Fruit fly (Drosophila melanogaster) whole organism, embryonic: ENCODE results near the gene Tollo.

ENCODE experiments used
- Blimp-1 ChIP-seq: fragments of 200-800 bp; sonication (Bioruptor generic); optimal IDR thresholded peaks from 3 replicates; lab custom pipeline; 2018; ENCODE audit warnings: missing biosample characterization, missing genetic modification characterization, mild to moderate bottlenecking, moderate library complexity, missing genetic modification reagents
- Bteb2 ChIP-seq: fragments of 200-800 bp; sonication (Bioruptor generic); optimal IDR thresholded peaks from 2 replicates; lab custom pipeline; 2016; ENCODE audit warnings: missing biosample characterization, missing genetic modification characterization
- CG10147 ChIP-seq: fragments of 200-800 bp; sonication (Bioruptor generic); optimal IDR thresholded peaks from 2 replicates; lab custom pipeline; 2019; ENCODE audit warnings: missing biosample characterization, mild to moderate bottlenecking, missing genetic modification characterization, moderate library complexity
- CG1024 ChIP-seq: fragments of 200-800 bp; sonication (Bioruptor generic); IDR thresholded peaks from 2 replicates; pipeline ENCODE4 v1.3.6; 2022; ENCODE audit warnings: missing biosample characterization, missing genetic modification characterization
- CG10431 ChIP-seq: fragments of 200-800 bp; sonication (Bioruptor generic); optimal IDR thresholded peaks from 3 replicates; lab custom pipeline; 2018; ENCODE audit warnings: missing biosample characterization, mild to moderate bottlenecking, missing genetic modification characterization
- CG11247 ChIP-seq: fragments of 200-800 bp; sonication (Bioruptor generic); IDR thresholded peaks from 2 replicates; pipeline ENCODE4 v1.3.6; 2022; ENCODE audit warnings: missing biosample characterization, missing genetic modification characterization
- CG13296 ChIP-seq: fragments of 200-800 bp; sonication (Bioruptor generic); optimal IDR thresholded peaks from 3 replicates; lab custom pipeline; 2018; ENCODE audit warnings: missing biosample characterization, mild to moderate bottlenecking, missing genetic modification characterization
- CG14014 ChIP-seq: fragments of 200-800 bp; sonication (Bioruptor generic); IDR thresholded peaks from 2 replicates; pipeline ENCODE4 v1.3.6; 2022; ENCODE audit warnings: missing biosample characterization, missing genetic modification characterization
- CG17829 ChIP-seq: fragments of 200-800 bp; optimal IDR thresholded peaks from 2 replicates; lab custom pipeline; 2019; ENCODE audit warnings: missing biosample characterization, mild to moderate bottlenecking, missing genetic modification characterization, moderate library complexity
- CG2199 ChIP-seq: fragments of 200-800 bp; sonication (Bioruptor generic); IDR thresholded peaks from 3 replicates; pipeline ENCODE4 v1.3.6; 2022; ENCODE audit warnings: missing biosample characterization, missing genetic modification characterization
- CG2678 ChIP-seq: fragments of 200-800 bp; sonication (Bioruptor generic); optimal IDR thresholded peaks from 3 replicates; lab custom pipeline; 2019; ENCODE audit warnings: missing biosample characterization, mild to moderate bottlenecking, missing genetic modification characterization, moderate library complexity
- CG2712 ChIP-seq: fragments of 200-800 bp; optimal IDR thresholded peaks from 3 replicates; lab custom pipeline; 2019; ENCODE audit warnings: missing biosample characterization, mild to moderate bottlenecking, missing genetic modification characterization, moderate library complexity
- CG4404 ChIP-seq: fragments of 200-800 bp; sonication (Bioruptor generic); IDR thresholded peaks from 2 replicates; pipeline ENCODE4 v1.3.6; 2022; ENCODE audit warnings: missing biosample characterization, missing genetic modification characterization
- CG4730 ChIP-seq: fragments of 200-800 bp; sonication (Bioruptor generic); IDR thresholded peaks from 2 replicates; pipeline ENCODE4 v1.3.6; 2022; ENCODE audit warnings: missing biosample characterization, missing genetic modification characterization
- CG7271 ChIP-seq: fragments of 200-800 bp; sonication (Bioruptor generic); optimal IDR thresholded peaks from 2 replicates; lab custom pipeline; 2018; ENCODE audit warnings: missing biosample characterization, mild to moderate bottlenecking, missing genetic modification characterization, moderate library complexity
- CG7556 ChIP-seq: fragments of 200-800 bp; sonication (Bioruptor generic); optimal IDR thresholded peaks from 2 replicates; lab custom pipeline; 2017; ENCODE audit warnings: missing biosample characterization, mild to moderate bottlenecking, missing genetic modification characterization
- CG7839 ChIP-seq: fragments of 200-800 bp; sonication (Bioruptor generic); optimal IDR thresholded peaks from 3 replicates; lab custom pipeline; 2018; ENCODE audit warnings: missing biosample characterization, mild to moderate bottlenecking, missing genetic modification characterization, moderate library complexity
- CG9727 ChIP-seq: fragments of 200-800 bp; sonication (Bioruptor generic); optimal IDR thresholded peaks from 3 replicates; lab custom pipeline; 2017; ENCODE audit warnings: missing biosample characterization, mild to moderate bottlenecking, missing genetic modification characterization
- D19A ChIP-seq: fragments of 200-800 bp; optimal IDR thresholded peaks from 3 replicates; lab custom pipeline; 2019; ENCODE audit warnings: missing biosample characterization, mild to moderate bottlenecking, missing genetic modification characterization, moderate library complexity
- Dek ChIP-seq: fragments of 200-800 bp; sonication (Bioruptor generic); optimal IDR thresholded peaks from 3 replicates; lab custom pipeline; 2019; ENCODE audit warnings: missing biosample characterization, mild to moderate bottlenecking, missing genetic modification characterization, moderate library complexity
- E2f2 ChIP-seq: fragments of 200-800 bp; sonication (Bioruptor generic); IDR thresholded peaks from 2 replicates; pipeline ENCODE4 v1.3.6; 2022; ENCODE audit warnings: missing biosample characterization, missing genetic modification characterization
- Ets65A ChIP-seq: fragments of 200-800 bp; sonication (Bioruptor generic); peaks from one replicate; lab custom pipeline; 2016; ENCODE audit warnings: missing biosample characterization, missing genetic modification characterization
- Ets97D ChIP-seq: fragments of 200-800 bp; sonication (Bioruptor generic); optimal IDR thresholded peaks from 3 replicates; lab custom pipeline; 2016; ENCODE audit warnings: missing biosample characterization, missing genetic modification characterization
- Hr3 ChIP-seq: fragments of 200-800 bp; sonication (Bioruptor generic); optimal IDR thresholded peaks from 3 replicates; lab custom pipeline; 2016; ENCODE audit warnings: missing biosample characterization, missing genetic modification characterization
- Hr51 ChIP-seq, 2 experiments: fragments of 200-800 bp; sonication (Bioruptor generic); optimal IDR thresholded peaks; 2 replicates in 1 of 2; 3 replicates in 1 of 2; lab custom pipeline; 2016 to 2018; ENCODE audit warnings: missing biosample characterization in 2 of 2, missing genetic modification characterization in 2 of 2, mild to moderate bottlenecking in 1 of 2, moderate library complexity in 1 of 2
- MESR4 ChIP-seq: fragments of 200-800 bp; sonication (Bioruptor generic); optimal IDR thresholded peaks from 2 replicates; lab custom pipeline; 2018; ENCODE audit warnings: missing biosample characterization, mild to moderate bottlenecking, missing genetic modification characterization, moderate library complexity
- Myb ChIP-seq: fragments of 200-800 bp; sonication (Bioruptor generic); optimal IDR thresholded peaks from 2 replicates; lab custom pipeline; 2016; ENCODE audit warnings: missing biosample characterization, missing genetic modification characterization
- Rfx ChIP-seq: fragments of 200-800 bp; sonication (Bioruptor generic); IDR thresholded peaks from 2 replicates; pipeline ENCODE4 v1.3.6; 2022; ENCODE audit warnings: missing biosample characterization, missing genetic modification characterization
- Scr ChIP-seq: fragments of 200-800 bp; sonication (Bioruptor generic); IDR thresholded peaks from 2 replicates; pipeline ENCODE4 v1.3.6; 2022; ENCODE audit warnings: missing biosample characterization, missing genetic modification characterization; ENCODE audit not compliant: partially characterized antibody
- Side ChIP-seq: fragments of 200-800 bp; sonication (Bioruptor generic); optimal IDR thresholded peaks from 2 replicates; lab custom pipeline; 2016; ENCODE audit warnings: missing biosample characterization, missing genetic modification characterization
- Sin3A ChIP-seq: fragments of >200 bp; optimal IDR thresholded peaks from 2 replicates; lab custom pipeline; 2018
- Spps ChIP-seq: fragments of 200-800 bp; sonication (Bioruptor generic); optimal IDR thresholded peaks from 2 replicates; lab custom pipeline; 2018; ENCODE audit warnings: missing biosample characterization, mild to moderate bottlenecking, missing genetic modification characterization
- Xrp1 ChIP-seq: fragments of 200-800 bp; sonication (Bioruptor generic); IDR thresholded peaks from 2 replicates; pipeline ENCODE4 v1.3.6; 2022; ENCODE audit warnings: missing biosample characterization, missing genetic modification characterization
- ase ChIP-seq: fragments of 200-800 bp; sonication (Bioruptor generic); IDR thresholded peaks from 3 replicates; pipeline ENCODE4 v1.3.6; 2022; ENCODE audit warnings: missing biosample characterization, missing genetic modification characterization
- ash1 ChIP-seq: fragments of 200-800 bp; sonication (Bioruptor generic); optimal IDR thresholded peaks from 2 replicates; lab custom pipeline; 2018; ENCODE audit warnings: missing biosample characterization, mild to moderate bottlenecking, missing genetic modification characterization
- ci ChIP-seq: fragments of 200-800 bp; sonication (Bioruptor generic); IDR thresholded peaks from 3 replicates; pipeline ENCODE4 v1.3.6; 2022; ENCODE audit warnings: missing biosample characterization, missing genetic modification characterization
- dmrt11E ChIP-seq: fragments of 200-800 bp; sonication (Bioruptor generic); optimal IDR thresholded peaks from 3 replicates; lab custom pipeline; 2018; ENCODE audit warnings: missing biosample characterization, mild to moderate bottlenecking, missing genetic modification characterization, moderate library complexity
- gem ChIP-seq: fragments of 200-800 bp; sonication (Bioruptor generic); optimal IDR thresholded peaks from 2 replicates; lab custom pipeline; 2019; ENCODE audit warnings: missing biosample characterization, mild to moderate bottlenecking, missing genetic modification characterization, moderate library complexity
- grn ChIP-seq: fragments of 200-800 bp; sonication (Bioruptor generic); optimal IDR thresholded peaks from 3 replicates; lab custom pipeline; 2017; ENCODE audit warnings: missing biosample characterization, missing genetic modification characterization
- ind ChIP-seq: fragments of 200-800 bp; sonication (Bioruptor generic); optimal IDR thresholded peaks from 3 replicates; lab custom pipeline; 2016; ENCODE audit warnings: missing biosample characterization, missing genetic modification characterization
- mam ChIP-seq: fragments of 200-800 bp; sonication (Bioruptor generic); optimal IDR thresholded peaks from 3 replicates; lab custom pipeline; 2016; ENCODE audit warnings: missing biosample characterization, missing genetic modification characterization
- nerfin-1 ChIP-seq: fragments of 200-800 bp; sonication (Bioruptor generic); optimal IDR thresholded peaks from 3 replicates; lab custom pipeline; 2019; ENCODE audit warnings: missing biosample characterization, mild to moderate bottlenecking, missing genetic modification characterization, moderate library complexity
- nmo ChIP-seq: fragments of 200-800 bp; sonication (Bioruptor generic); optimal IDR thresholded peaks from 2 replicates; lab custom pipeline; 2018; ENCODE audit warnings: missing biosample characterization, mild to moderate bottlenecking, missing genetic modification characterization, moderate library complexity
- peb ChIP-seq: fragments of 200-800 bp; sonication (Bioruptor generic); IDR thresholded peaks from 2 replicates; pipeline ENCODE4 v1.3.6; 2022; ENCODE audit warnings: missing biosample characterization, missing genetic modification characterization
- seq ChIP-seq: fragments of 200-800 bp; sonication (Bioruptor generic); IDR thresholded peaks from 2 replicates; pipeline ENCODE4 v1.3.6; 2022; ENCODE audit warnings: missing biosample characterization, missing genetic modification characterization
- stwl ChIP-seq: fragments of 200-800 bp; sonication (Bioruptor generic); optimal IDR thresholded peaks from 3 replicates; lab custom pipeline; 2018; ENCODE audit warnings: missing biosample characterization, mild to moderate bottlenecking, missing genetic modification characterization, moderate library complexity
- tll ChIP-seq, 2 experiments: fragments of 200-800 bp in 1 of 2; fragments of >200 bp in 1 of 2; sonication (Bioruptor generic) in 1 of 2; optimal IDR thresholded peaks; 2 replicates each; lab custom pipeline; 2017 to 2019; ENCODE audit warnings: missing biosample characterization in 2 of 2, missing genetic modification characterization in 2 of 2, mild to moderate bottlenecking in 1 of 2, moderate library complexity in 1 of 2
- trem ChIP-seq: fragments of 200-800 bp; optimal IDR thresholded peaks from 3 replicates; lab custom pipeline; 2019; ENCODE audit warnings: missing biosample characterization, mild to moderate bottlenecking, missing genetic modification characterization, moderate library complexity
- unpg ChIP-seq: fragments of 200-800 bp; sonication (Bioruptor generic); optimal IDR thresholded peaks from 3 replicates; lab custom pipeline; 2018; ENCODE audit warnings: missing biosample characterization, mild to moderate bottlenecking, missing genetic modification characterization, moderate library complexity
- wek ChIP-seq: fragments of 200-800 bp; sonication (Bioruptor generic); optimal IDR thresholded peaks from 3 replicates; lab custom pipeline; 2018; ENCODE audit warnings: missing biosample characterization, mild to moderate bottlenecking, missing genetic modification characterization, moderate library complexity

Tollo gene

DNA sequence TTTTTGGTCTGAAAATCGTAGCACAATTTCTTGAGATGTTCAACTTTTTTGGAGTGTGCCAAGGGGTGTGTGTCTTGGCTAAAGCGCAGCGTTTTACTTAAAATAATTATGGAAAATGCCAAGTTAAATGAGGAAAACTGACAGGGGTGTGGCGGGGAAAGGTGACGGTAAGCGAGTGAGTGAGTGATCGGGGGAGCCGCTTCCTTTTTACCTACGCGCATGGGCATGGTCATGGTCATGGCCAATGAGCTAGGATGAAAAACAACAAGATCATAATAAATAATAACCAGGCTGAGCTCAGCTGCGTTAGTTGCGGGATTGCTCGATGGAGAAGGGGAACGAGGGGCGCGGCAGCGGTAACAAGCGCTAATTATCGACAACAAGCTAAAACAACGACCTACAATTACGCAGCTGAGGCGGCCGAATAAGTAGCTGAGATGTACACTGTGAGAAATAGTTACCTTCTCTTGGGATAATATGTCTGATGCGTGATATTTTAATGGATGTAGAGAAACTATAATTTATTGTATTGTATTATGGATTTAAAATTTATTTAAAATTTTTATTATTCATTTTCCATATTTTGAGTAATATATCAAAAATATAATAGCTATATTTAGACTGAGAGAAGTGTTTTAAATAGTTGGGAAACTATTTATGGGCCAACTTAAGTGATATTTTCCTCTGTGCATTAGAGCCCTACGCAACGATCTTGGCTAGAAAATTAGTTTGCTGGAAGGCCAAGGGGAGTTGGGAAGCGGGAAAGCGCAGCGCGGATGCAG, 29.0 kb downstream of the Tollo start (continued):
- TF ChIP-seq stwl (tag; lab: Kevin White, UChicago) = peak; percentile 10
- TF ChIP-seq CG11247 (GFP tag; lab: Robert Waterston, UW) = no peak
- TF ChIP-seq tll (GFP tag; optimal IDR thresholded peaks at IDR 0.05; lab: Kevin White, UChicago) = no peak
- TF ChIP-seq Ets65A = no peak
- peak; percentile 2 for TF ChIP-seq Blimp-1
- TF ChIP-seq mam (GFP tag; lab: Kevin White, UChicago) = no peak
- TF ChIP-seq ci (GFP tag; lab: Robert Waterston, UW) = no peak
- TF ChIP-seq nmo (GFP tag; lab: Kevin White, UChicago) = peak; percentile 27
- TF ChIP-seq unpg (GFP tag; lab: Kevin White, UChicago) = peak; percentile 13
- TF ChIP-seq D19A (tag; lab: Kevin White, UChicago) = no peak
- TF ChIP-seq trem (tag; lab: Kevin White, UChicago) = peak; percentile 22
- peak; percentile 59 for TF ChIP-seq dmrt11E (tag; lab: Kevin White, UChicago)
- no peak for TF ChIP-seq nerfin-1 (tag; lab: Kevin White, UChicago)
- TF ChIP-seq Hr3 (GFP tag; lab: Kevin White, UChicago) = no peak
- no peak for TF ChIP-seq peb
- no peak for TF ChIP-seq Dek (tag; lab: Kevin White, UChicago)
- no peak for TF ChIP-seq CG7556 (GFP tag; lab: Kevin White, UChicago)
- no peak for TF ChIP-seq wek (GFP tag; lab: Kevin White, UChicago)
- TF ChIP-seq ind (GFP tag; lab: Kevin White, UChicago) = no peak
- TF ChIP-seq CG14014 (GFP tag; lab: Robert Waterston, UW) = no peak
- TF ChIP-seq CG9727 (GFP tag; lab: Kevin White, UChicago) = peak; percentile 22
- TF ChIP-seq CG2199 (GFP tag; lab: Robert Waterston, UW) = peak; percentile 58; the same call in 1 of the 3 replicates
- TF ChIP-seq seq (GFP tag; lab: Robert Waterston, UW) = no peak
- no peak for TF ChIP-seq ase (GFP tag; lab: Robert Waterston, UW)
- no peak for TF ChIP-seq grn (GFP tag; lab: Kevin White, UChicago)
- TF ChIP-seq CG2678 = peak; percentile 11
- TF ChIP-seq Rfx (GFP tag; lab: Robert Waterston, UW) = no peak
- TF ChIP-seq ash1 (GFP tag; lab: Kevin White, UChicago) = no peak
- no peak for TF ChIP-seq CG10147
- TF ChIP-seq CG17829 (tag; lab: Kevin White, UChicago) = peak; percentile 32
- TF ChIP-seq CG10431 (GFP tag; lab: Kevin White, UChicago) = no peak
- TF ChIP-seq Xrp1 (GFP tag; lab: Robert Waterston, UW) = 0 out of 2 replicates have a peak, but pooled peaks have one; percentile 23
- no peak for TF ChIP-seq CG1024 (GFP tag; lab: Robert Waterston, UW)
- no peak for TF ChIP-seq E2f2 (GFP tag; lab: Robert Waterston, UW)
- no peak for TF ChIP-seq Scr (GFP tag; lab: Robert Waterston, UW)
- no peak for TF ChIP-seq Myb
- TF ChIP-seq CG13296 (GFP tag; lab: Kevin White, UChicago) = no peak
- no peak for TF ChIP-seq Ets97D
- TF ChIP-seq Sin3A (lab: Kevin White, UChicago) = no peak
- peak; percentile 62 for TF ChIP-seq CG2712 (tag; lab: Kevin White, UChicago)
- TF ChIP-seq Bteb2 (GFP tag; lab: Kevin White, UChicago) = no peak
- TF ChIP-seq Hr51 (GFP tag; optimal IDR thresholded peaks at IDR 0.05; lab: Kevin White, UChicago) = peak in 1 of 2 experiments; percentile 7
- TF ChIP-seq gem (tag; lab: Kevin White, UChicago) = peak; percentile 51
- TF ChIP-seq Side (GFP tag; lab: Kevin White, UChicago) = no peak
- TF ChIP-seq CG4404 (GFP tag; lab: Robert Waterston, UW) = no peak
- TF ChIP-seq Spps (tag; lab: Kevin White, UChicago) = no peak
- no peak for TF ChIP-seq MESR4 (GFP tag; lab: Kevin White, UChicago)
- TF ChIP-seq CG4730 (GFP tag; lab: Robert Waterston, UW) = no peak
- no peak for TF ChIP-seq CG7839 (tag; lab: Kevin White, UChicago)
- no peak for TF ChIP-seq CG7271 (tag; lab: Kevin White, UChicago)
